1 fruit fly cellular context compared by ENCODE assay signal in genomic region chr3L:1010969-1011368, dm6.
TF ChIP-seq lines count a peak whose summit lies in the region.

No protein-coding gene starts in this region.

TF ChIP-seq in whole organism, embryonic, 481 proteins besides CTCF, POLR2A, EP300 and RAD21 (continued from another document):
- TF ChIP-seq CG17328 (GFP tag; IDR thresholded peaks at IDR 0.05; lab: Robert Waterston, UW) (peak; percentile 42; the same call in 1 of the 2 replicates), dmrt99B (tag; optimal IDR thresholded peaks at IDR 0.05; lab: Kevin White, UChicago) (peak; percentile 34), cwo (GFP tag; optimal IDR thresholded peaks at IDR 0.05; lab: Kevin White, UChicago) (peak; percentile 36), grau (tag; optimal IDR thresholded peaks at IDR 0.05; lab: Kevin White, UChicago) (peak; percentile 20), CG9932 (GFP tag; IDR thresholded peaks at IDR 0.05; lab: Robert Waterston, UW) (peak; percentile 44; the same call in 1 of the 2 replicates), CG10209 (GFP tag; optimal IDR thresholded peaks at IDR 0.05; lab: Kevin White, UChicago) (peak; percentile 20), CG18599 (GFP tag; optimal IDR thresholded peaks at IDR 0.05; lab: Kevin White, UChicago) (peak; percentile 73), nmo (GFP tag; optimal IDR thresholded peaks at IDR 0.05; lab: Kevin White, UChicago) (peak; percentile 20), PHDP (tag; optimal IDR thresholded peaks at IDR 0.05; lab: Kevin White, UChicago) (peak; percentile 8), kay (GFP tag; optimal IDR thresholded peaks at IDR 0.05; lab: Kevin White, UChicago) (no peak), CG15269 (tag; optimal IDR thresholded peaks at IDR 0.05; lab: Kevin White, UChicago) (peak; percentile 18), pita (GFP tag; optimal IDR thresholded peaks at IDR 0.05; lab: Kevin White, UChicago) (no peak), hbn (GFP tag; IDR thresholded peaks at IDR 0.05; lab: Robert Waterston, UW; ENCODE audit: partially characterized antibody) (no peak), Abd-B (GFP tag; optimal IDR thresholded peaks at IDR 0.05; lab: Kevin White, UChicago) (no peak), CG11504 (tag; optimal IDR thresholded peaks at IDR 0.05; lab: Kevin White, UChicago) (peak; percentile 40), Fer3 (tag; optimal IDR thresholded peaks at IDR 0.05; lab: Kevin White, UChicago) (peak; percentile 2), Hmr (GFP tag; optimal IDR thresholded peaks at IDR 0.05; lab: Kevin White, UChicago) (peak; percentile 55), slp2 (GFP tag; optimal IDR thresholded peaks at IDR 0.05; lab: Kevin White, UChicago) (no peak), row (GFP tag; IDR thresholded peaks at IDR 0.05; lab: Robert Waterston, UW) (peak; percentile 58), pan (optimal IDR thresholded peaks at IDR 0.05; lab: Kevin White, UChicago) (no peak), pan (GFP tag; optimal IDR thresholded peaks at IDR 0.05 in 1 of 2, IDR thresholded peaks at IDR 0.05 in 1 of 2) (peak in 1 of 2 experiments; percentile 27), vvl (GFP tag; IDR thresholded peaks at IDR 0.05; lab: Robert Waterston, UW) (peak; percentile 15; the same call in 1 of the 2 replicates), bcd (GFP tag; optimal IDR thresholded peaks at IDR 0.05; lab: Kevin White, UChicago) (peak; percentile 21), prd (optimal IDR thresholded peaks at IDR 0.05; lab: Kevin White, UChicago) (no peak), prd (GFP tag; IDR thresholded peaks at IDR 0.05; lab: Robert Waterston, UW) (peak; percentile 25; the same call in 1 of the 3 replicates), Gug (GFP tag; IDR thresholded peaks at IDR 0.05; lab: Robert Waterston, UW) (no peak), ssp (GFP tag; IDR thresholded peaks at IDR 0.05; lab: Robert Waterston, UW) (0 out of 2 replicates have a peak, but pooled peaks have one; percentile 27), Sox102F (GFP tag; optimal IDR thresholded peaks at IDR 0.05; lab: Kevin White, UChicago) (peak; percentile 21), CG2120 (GFP tag; optimal IDR thresholded peaks at IDR 0.05; lab: Kevin White, UChicago) (peak; percentile 17), esg (GFP tag; conservative IDR thresholded peaks at IDR 0.05; lab: Robert Waterston, UW) (0 out of 2 replicates have a peak, but pooled peaks have one; percentile 18), Rfx (GFP tag; IDR thresholded peaks at IDR 0.05; lab: Robert Waterston, UW) (peak; percentile 40; the same call in 1 of the 2 replicates), CG16863 (GFP tag; optimal IDR thresholded peaks at IDR 0.05; lab: Kevin White, UChicago) (no peak), CG7839 (tag; optimal IDR thresholded peaks at IDR 0.05; lab: Kevin White, UChicago) (peak; percentile 33), Oli (tag; optimal IDR thresholded peaks at IDR 0.05; lab: Kevin White, UChicago) (peak; percentile 6), lab (GFP tag; optimal IDR thresholded peaks at IDR 0.05; lab: Kevin White, UChicago) (peak; percentile 60), caup (GFP tag; optimal IDR thresholded peaks at IDR 0.05; lab: Kevin White, UChicago; ENCODE audit: severe bottlenecking) (peak; percentile 16), sens-2 (GFP tag; IDR thresholded peaks at IDR 0.05; lab: Robert Waterston, UW) (no peak), CG11456 (GFP tag; IDR thresholded peaks at IDR 0.05; lab: Robert Waterston, UW) (0 out of 3 replicates have a peak, but pooled peaks have one; percentile 9), CG17385 (GFP tag; optimal IDR thresholded peaks at IDR 0.05; lab: Kevin White, UChicago) (peak; percentile 5), CG17359 (tag; optimal IDR thresholded peaks at IDR 0.05; lab: Kevin White, UChicago) (peak; percentile 13), ranshi (GFP tag; IDR thresholded peaks at IDR 0.05; lab: Robert Waterston, UW) (0 out of 2 replicates have a peak, but pooled peaks have one; percentile 29), Neu2 (GFP tag; optimal IDR thresholded peaks at IDR 0.05; lab: Kevin White, UChicago; ENCODE audit: borderline replicate concordance) (no peak), BEAF-32 (GFP tag; optimal IDR thresholded peaks at IDR 0.05; lab: Kevin White, UChicago) (no peak), dysf (GFP tag; IDR thresholded peaks at IDR 0.05; lab: Robert Waterston, UW) (no peak), CG32532 (GFP tag; IDR thresholded peaks at IDR 0.05; lab: Robert Waterston, UW) (peak; percentile 22; the same call in 1 of the 2 replicates), HLH3B (GFP tag; IDR thresholded peaks at IDR 0.05; lab: Robert Waterston, UW) (no peak), lmd (GFP tag; IDR thresholded peaks at IDR 0.05; lab: Robert Waterston, UW) (peak; percentile 51; the same call in 1 of the 2 replicates), Ptx1 (GFP tag; IDR thresholded peaks at IDR 0.05; lab: Robert Waterston, UW) (peak; percentile 36; the same call in 1 of the 2 replicates), CG8924 (tag; optimal IDR thresholded peaks at IDR 0.05; lab: Kevin White, UChicago) (no peak), CG15479 (GFP tag; optimal IDR thresholded peaks at IDR 0.05; lab: Kevin White, UChicago) (no peak), CG13296 (GFP tag; optimal IDR thresholded peaks at IDR 0.05; lab: Kevin White, UChicago) (peak; percentile 1), CG31441 (GFP tag; IDR thresholded peaks at IDR 0.05; lab: Robert Waterston, UW) (0 out of 2 replicates have a peak, but pooled peaks have one; percentile 24), CG11695 (GFP tag; IDR thresholded peaks at IDR 0.05; lab: Robert Waterston, UW) (0 out of 3 replicates have a peak, but pooled peaks have one; percentile 27), CG8089 (GFP tag; optimal IDR thresholded peaks at IDR 0.05; lab: Kevin White, UChicago) (no peak), CG17186 (GFP tag; optimal IDR thresholded peaks at IDR 0.05; lab: Kevin White, UChicago) (no peak), tna (GFP tag; IDR thresholded peaks at IDR 0.05; lab: Robert Waterston, UW; ENCODE audit: partially characterized antibody) (no peak), mirr (GFP tag; optimal IDR thresholded peaks at IDR 0.05; lab: Kevin White, UChicago) (no peak), shn (GFP tag; optimal IDR thresholded peaks at IDR 0.05; lab: Kevin White, UChicago) (no peak), yki (optimal IDR thresholded peaks at IDR 0.05; lab: Kevin White, UChicago) (no peak), Asciz (GFP tag; optimal IDR thresholded peaks at IDR 0.05; lab: Kevin White, UChicago) (no peak), CG16813 (GFP tag; IDR thresholded peaks at IDR 0.05; lab: Robert Waterston, UW; ENCODE audit: partially characterized antibody) (no peak), ap (GFP tag; IDR thresholded peaks at IDR 0.05; lab: Robert Waterston, UW) (no peak), CG2678 (tag; optimal IDR thresholded peaks at IDR 0.05; lab: Kevin White, UChicago) (peak; percentile 54), HLHmδ (GFP tag; optimal IDR thresholded peaks at IDR 0.05; lab: Kevin White, UChicago) (no peak)
